Fruit fly (Drosophila melanogaster): ENCODE data around the gene UQCR-6.4L.
A peak's percentile ranks its signal among the peaks of the same experiment; 100 is the strongest.

The UQCR-6.4L gene

dm6 chr3L:16566700-16567221 lies at the start of gene UQCR-6.4L:
TSS of gene UQCR-6.4L (plus strand) at chr3L:16566750.
- no peak for TF ChIP-seq noc (tag; optimal IDR thresholded peaks at IDR 0.05)

- TF ChIP-seq noc (tag; optimal IDR thresholded peaks at IDR 0.05) = peak; percentile 60
Observed at dm6 chr3L:16533932-16534331, 32.6 kb upstream of the UQCR-6.4L start.

- no peak for TF ChIP-seq noc (tag; optimal IDR thresholded peaks at IDR 0.05)
Observed at dm6 chr3L:16542998-16543624, 23.4 kb upstream of the UQCR-6.4L start, which contains the start of gene CG43373. TSS of gene CG43373 (minus strand) at chr3L:16543370.

dm6 chr3L:16544220-16544619 lies 22.3 kb upstream of the UQCR-6.4L start:
- no peak for TF ChIP-seq noc (tag; optimal IDR thresholded peaks at IDR 0.05)

dm6 chr3L:16545511-16545910 lies 21.0 kb upstream of the UQCR-6.4L start, which contains the start of gene CG13033:
TSS of gene CG13033 (minus strand) at chr3L:16545628.
- TF ChIP-seq noc (tag; optimal IDR thresholded peaks at IDR 0.05) = no peak

dm6 chr3L:16546159-16546558 lies 20.4 kb upstream of the UQCR-6.4L start:
- no peak for TF ChIP-seq noc (tag; optimal IDR thresholded peaks at IDR 0.05)

dm6 chr3L:16556523-16556922 lies 10.0 kb upstream of the UQCR-6.4L start, which contains the start of gene CG4229:
TSS of gene CG4229 (plus strand) at chr3L:16556823.
- no peak for TF ChIP-seq noc (tag; optimal IDR thresholded peaks at IDR 0.05)

- TF ChIP-seq noc (tag; optimal IDR thresholded peaks at IDR 0.05) = no peak
Observed at dm6 chr3L:16563361-16563760, 3.2 kb upstream of the UQCR-6.4L start.

- TF ChIP-seq noc (tag; optimal IDR thresholded peaks at IDR 0.05) = no peak
Observed at dm6 chr3L:16566093-16566492, 457 bp upstream of the UQCR-6.4L start.

- no peak for TF ChIP-seq noc (tag; optimal IDR thresholded peaks at IDR 0.05)
Observed at dm6 chr3L:16567495-16567894, 945 bp downstream of the UQCR-6.4L start.

dm6 chr3L:16569456-16569855 lies 2.9 kb downstream of the UQCR-6.4L start:
- no peak for TF ChIP-seq noc (tag; optimal IDR thresholded peaks at IDR 0.05)

- TF ChIP-seq noc (tag; optimal IDR thresholded peaks at IDR 0.05) = no peak
Observed at dm6 chr3L:16571014-16571738, 4.6 kb downstream of the UQCR-6.4L start.

dm6 chr3L:16571739-16572063 lies 5.2 kb downstream of the UQCR-6.4L start:
- TF ChIP-seq noc (tag; optimal IDR thresholded peaks at IDR 0.05) = no peak

- TF ChIP-seq noc (tag; optimal IDR thresholded peaks at IDR 0.05) = no peak
Observed at dm6 chr3L:16572208-16572607, 5.7 kb downstream of the UQCR-6.4L start.

dm6 chr3L:16573234-16573633 lies 6.7 kb downstream of the UQCR-6.4L start, which contains the start of gene Mipp1:
TSS of gene Mipp1 (minus strand) at chr3L:16573334.
- TF ChIP-seq noc (tag; optimal IDR thresholded peaks at IDR 0.05) = peak; percentile 19

- peak; percentile 36 for TF ChIP-seq noc (tag; optimal IDR thresholded peaks at IDR 0.05)
Observed at dm6 chr3L:16574307-16574946, 7.9 kb downstream of the UQCR-6.4L start, which contains the start of gene mbf1. TSS of gene mbf1 (plus strand) at chr3L:16574436.

Data from whole organism, larva.